Worm (Caenorhabditis elegans): ENCODE data around the gene T06D4.6.

The T06D4.6 gene

ce11 chrII:3399212-3399611, 11.8 kb upstream of the T06D4.6 start, which contains the start of gene nep-9:
Gene nep-9 (minus strand): TSS chrII:3399312.
- no peak for TF ChIP-seq F57A8.1 (GFP tag; optimal IDR thresholded peaks at IDR 0.05)
- no peak for TF ChIP-seq sea-2 (GFP tag; IDR thresholded peaks at IDR 0.05)
- no peak for TF ChIP-seq lsy-27 (tag; optimal IDR thresholded peaks at IDR 0.05; ENCODE audit: borderline replicate concordance, insufficient read depth)
- TF ChIP-seq K12H6.12 (tag; optimal IDR thresholded peaks at IDR 0.05), result no peak
- TF ChIP-seq Y79H2A.3 (GFP tag; conservative IDR thresholded peaks at IDR 0.05), result no peak
- no peak for TF ChIP-seq ceh-27 (GFP tag; optimal IDR thresholded peaks at IDR 0.05)
- TF ChIP-seq F49E8.2 (tag; optimal IDR thresholded peaks at IDR 0.05; ENCODE audit: insufficient read depth), result no peak
- no peak for TF ChIP-seq madf-10 (tag; optimal IDR thresholded peaks at IDR 0.05)
- no peak for TF ChIP-seq lin-54 (GFP tag; optimal IDR thresholded peaks at IDR 0.05)
- no peak for TF ChIP-seq atf-7 (tag; optimal IDR thresholded peaks at IDR 0.05)
- no peak for TF ChIP-seq rpc-1 (optimal IDR thresholded peaks at IDR 0.05)
- no peak for TF ChIP-seq rpc-1 (tag; optimal IDR thresholded peaks at IDR 0.05)
- no peak for TF ChIP-seq rec-8 (tag; optimal IDR thresholded peaks at IDR 0.05)
- TF ChIP-seq B0336.3 (GFP tag; IDR thresholded peaks at IDR 0.05), result no peak
- no peak for TF ChIP-seq mel-28 (tag; optimal IDR thresholded peaks at IDR 0.05; ENCODE audit: borderline replicate concordance)
- TF ChIP-seq cebp-1 (GFP tag; IDR thresholded peaks at IDR 0.05), result no peak
- TF ChIP-seq cebp-1 (tag; optimal IDR thresholded peaks at IDR 0.05), result no peak

DNA sequence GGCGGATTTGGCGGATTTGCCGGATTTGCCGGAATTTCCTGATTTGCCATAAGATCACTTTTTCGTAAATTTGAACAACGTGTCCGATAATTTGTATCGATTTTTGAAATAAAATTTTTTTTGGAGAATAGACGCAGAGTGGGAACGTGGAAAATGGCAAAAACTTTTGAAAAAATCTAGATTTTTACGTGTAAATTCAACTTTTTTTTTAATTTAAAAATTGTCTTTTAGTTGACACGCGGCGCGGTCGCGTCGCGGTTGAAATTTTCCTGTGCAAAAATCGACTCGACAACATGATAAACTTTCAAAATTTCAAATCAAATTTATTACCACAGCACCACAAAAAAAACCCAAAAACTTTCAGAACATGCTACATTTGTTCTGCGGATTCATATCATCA, 8.1 kb upstream of the T06D4.6 start, which contains the start of gene nep-20:
TSS of gene nep-20 (minus strand) at position 101 of the 400 bp plus-strand sequence.
- TF ChIP-seq athp-1 (tag; optimal IDR thresholded peaks at IDR 0.05) (no peak), C06A6.2 (GFP tag; conservative IDR thresholded peaks at IDR 0.05) (no peak)

DNA sequence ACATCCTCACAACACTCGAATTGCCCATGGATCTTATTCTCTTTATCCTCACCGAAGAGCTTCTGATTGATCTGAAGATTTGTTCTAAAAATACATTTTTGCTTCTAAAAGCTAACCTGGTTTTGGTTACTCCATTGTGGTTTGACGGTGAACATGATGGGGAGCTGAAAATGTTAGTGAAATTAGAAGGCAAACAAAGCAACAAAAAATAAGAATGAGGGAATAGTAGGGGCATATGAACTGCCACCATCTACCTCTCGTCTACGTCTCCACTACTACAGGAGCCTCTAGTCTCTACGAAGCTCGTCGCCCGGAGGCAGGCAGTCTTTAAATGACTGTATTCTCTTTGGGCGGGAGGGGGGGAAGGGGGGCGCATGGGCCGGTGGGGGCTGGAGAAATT, 1.7 kb downstream of the T06D4.6 start, which contains the start of gene T06D4.2:
TSS of gene T06D4.2 (minus strand) at position 170 of the 400 bp plus-strand sequence.
- no peak for TF ChIP-seq let-526 (GFP tag; IDR thresholded peaks at IDR 0.05)
- no peak for TF ChIP-seq ztf-25 (GFP tag; IDR thresholded peaks at IDR 0.05)
- no peak for TF ChIP-seq nhr-90 (tag; optimal IDR thresholded peaks at IDR 0.05)
- no peak for TF ChIP-seq attf-5 (GFP tag; optimal IDR thresholded peaks at IDR 0.05)
- TF ChIP-seq zim-3 (tag; optimal IDR thresholded peaks at IDR 0.05), result no peak
- no peak for TF ChIP-seq nhr-80 (tag; optimal IDR thresholded peaks at IDR 0.05)
- no peak for TF ChIP-seq Y67H2A.10 (GFP tag; conservative IDR thresholded peaks at IDR 0.05)
- TF ChIP-seq ztf-3 (GFP tag; optimal IDR thresholded peaks at IDR 0.05), result no peak
- TF ChIP-seq ztf-28 (GFP tag; IDR thresholded peaks at IDR 0.05), result no peak
- no peak for TF ChIP-seq dpff-1 (tag; optimal IDR thresholded peaks at IDR 0.05)
- TF ChIP-seq hlh-26 (GFP tag; conservative IDR thresholded peaks at IDR 0.05), result no peak
- TF ChIP-seq attf-3 (GFP tag; conservative IDR thresholded peaks at IDR 0.05), result no peak
- TF ChIP-seq mes-4 (tag; optimal IDR thresholded peaks at IDR 0.05), result no peak
- no peak for TF ChIP-seq nhr-27 (tag; optimal IDR thresholded peaks at IDR 0.05)
- no peak for TF ChIP-seq egl-44 (GFP tag; IDR thresholded peaks at IDR 0.05)
- no peak for TF ChIP-seq ama-1 (optimal IDR thresholded peaks at IDR 0.05)
- TF ChIP-seq ama-1 (GFP tag; optimal IDR thresholded peaks at IDR 0.05), result no peak

ce11 chrII:3383116-3383515, 4.3 kb downstream of the T06D4.6 start:
- TF ChIP-seq tbx-9 (tag; optimal IDR thresholded peaks at IDR 0.05; ENCODE audit: borderline replicate concordance) (no peak), tlf-1 (GFP tag; optimal IDR thresholded peaks at IDR 0.05) (no peak), C17E4.6 (GFP tag; IDR thresholded peaks at IDR 0.05) (no peak), F52B5.7 (tag; optimal IDR thresholded peaks at IDR 0.05) (no peak), ztf-28 (GFP tag; IDR thresholded peaks at IDR 0.05) (no peak), zim-3 (tag; optimal IDR thresholded peaks at IDR 0.05) (no peak), F57C9.4 (tag; optimal IDR thresholded peaks at IDR 0.05) (no peak), B0035.1 (tag; optimal IDR thresholded peaks at IDR 0.05) (no peak)
